Worm (Caenorhabditis elegans): Measurements from ENCODE around the gene fbxa-142.

fbxa-142 gene

DNA sequence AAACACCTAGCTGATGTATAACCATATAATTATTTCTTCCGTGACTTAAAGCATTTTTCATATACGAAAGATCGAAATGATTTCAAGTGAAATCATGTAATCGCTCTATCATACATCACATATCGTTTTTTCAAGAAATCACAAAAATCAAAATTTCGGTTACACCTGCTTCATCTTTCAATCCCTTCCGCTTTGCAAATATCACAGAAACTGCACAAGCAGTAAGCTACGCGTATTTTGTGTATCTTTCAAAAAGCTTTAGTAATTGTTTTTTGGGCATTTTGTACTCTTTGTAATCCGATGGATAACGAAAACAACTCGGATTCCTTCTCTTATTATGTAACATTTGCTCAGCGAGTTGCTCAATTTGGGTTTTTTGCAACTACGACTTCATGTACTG lies 15.8 kb downstream of the fbxa-142 start, which contains the start of gene str-25:
Gene str-25 (plus strand): TSS at position 301 of the 400 bp plus-strand sequence.
- no peak for TF ChIP-seq hlh-11 (tag; optimal IDR thresholded peaks at IDR 0.05)
- no peak for TF ChIP-seq dmd-9 (GFP tag; IDR thresholded peaks at IDR 0.05)
- no peak for TF ChIP-seq daf-12 (tag; optimal IDR thresholded peaks at IDR 0.05)
- no peak for TF ChIP-seq ceh-32 (tag; optimal IDR thresholded peaks at IDR 0.05; ENCODE audit: poor library complexity)
- TF ChIP-seq attf-4 (tag; optimal IDR thresholded peaks at IDR 0.05): no peak
- no peak for TF ChIP-seq hlh-30 (tag; optimal IDR thresholded peaks at IDR 0.05; ENCODE audit: insufficient read depth)
- no peak for TF ChIP-seq hif-1 (tag; optimal IDR thresholded peaks at IDR 0.05)
- no peak for TF ChIP-seq ceh-20 (GFP tag; IDR thresholded peaks at IDR 0.05)
- no peak for TF ChIP-seq ceh-62 (tag; optimal IDR thresholded peaks at IDR 0.05)
- no peak for TF ChIP-seq skn-1 (tag; optimal IDR thresholded peaks at IDR 0.05)

ce11 chrV:16114237-16114636 lies 16.9 kb downstream of the fbxa-142 start, which contains the start of gene srxa-16:
srxa-16 (minus strand) TSS chrV:16114337.
- no peak for TF ChIP-seq daf-8 (GFP tag; IDR thresholded peaks at IDR 0.05)
- TF ChIP-seq dve-1 (tag; optimal IDR thresholded peaks at IDR 0.05; ENCODE audit: insufficient read depth): no peak
- TF ChIP-seq ceh-20 (GFP tag; IDR thresholded peaks at IDR 0.05): no peak
- TF ChIP-seq ztf-11 (tag; optimal IDR thresholded peaks at IDR 0.05): no peak
- no peak for TF ChIP-seq lir-3 (tag; optimal IDR thresholded peaks at IDR 0.05)
- no peak for TF ChIP-seq ceh-32 (tag; optimal IDR thresholded peaks at IDR 0.05; ENCODE audit: poor library complexity)
- no peak for TF ChIP-seq D1046.2 (GFP tag; IDR thresholded peaks at IDR 0.05)

DNA sequence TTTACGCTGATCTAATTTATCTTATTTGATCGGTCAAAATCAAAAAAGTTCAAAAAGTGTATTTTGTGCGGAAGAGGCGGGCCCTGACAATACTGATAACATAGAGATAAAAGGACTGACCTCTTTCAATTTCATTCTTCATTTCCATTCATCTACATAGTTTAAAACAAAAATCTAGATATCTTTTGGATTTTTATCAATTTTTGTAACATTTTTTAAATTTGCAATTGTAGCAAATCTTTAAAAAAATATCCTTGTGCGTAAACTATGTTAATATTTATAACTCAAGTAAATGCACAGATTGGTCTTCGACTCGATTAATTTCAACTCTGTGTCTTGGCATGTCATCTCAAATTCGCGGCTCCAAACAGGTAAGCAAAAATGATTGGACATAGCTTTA lies 27.6 kb downstream of the fbxa-142 start, which contains the start of gene argk-1:
Gene argk-1 (plus strand): TSS at position 301 of the 400 bp plus-strand sequence.
- TF ChIP-seq zfp-2 (tag; optimal IDR thresholded peaks at IDR 0.05) (no peak), fkh-10 (GFP tag; optimal IDR thresholded peaks at IDR 0.05) (no peak), madf-5 (GFP tag; IDR thresholded peaks at IDR 0.05) (no peak), lin-38 (GFP tag; IDR thresholded peaks at IDR 0.05) (no peak), R02D3.7 (tag; optimal IDR thresholded peaks at IDR 0.05) (no peak), daf-8 (GFP tag; IDR thresholded peaks at IDR 0.05) (no peak), F10B5.3 (tag; optimal IDR thresholded peaks at IDR 0.05) (no peak), ceh-62 (tag; optimal IDR thresholded peaks at IDR 0.05) (no peak), daf-12 (tag; optimal IDR thresholded peaks at IDR 0.05) (no peak), Y105C5A.15 (GFP tag; IDR thresholded peaks at IDR 0.05) (no peak), attf-4 (tag; optimal IDR thresholded peaks at IDR 0.05) (no peak), snpc-1.2 (GFP tag; IDR thresholded peaks at IDR 0.05) (no peak), tag-97 (GFP tag; IDR thresholded peaks at IDR 0.05) (no peak), F44E2.7 (GFP tag; IDR thresholded peaks at IDR 0.05) (no peak), dmd-6 (GFP tag; IDR thresholded peaks at IDR 0.05) (no peak), skn-1 (tag; optimal IDR thresholded peaks at IDR 0.05) (no peak), lir-3 (tag; optimal IDR thresholded peaks at IDR 0.05) (no peak), tra-1 (GFP tag; IDR thresholded peaks at IDR 0.05) (no peak), unc-130 (GFP tag; optimal IDR thresholded peaks at IDR 0.05) (no peak)

- TF ChIP-seq dmd-6 (GFP tag; IDR thresholded peaks at IDR 0.05) (peak; percentile 69), nhr-48 (tag; optimal IDR thresholded peaks at IDR 0.05) (peak; percentile 74), ceh-82 (tag; optimal IDR thresholded peaks at IDR 0.05) (no peak), ctbp-1 (GFP tag; IDR thresholded peaks at IDR 0.05) (no peak), aha-1 (tag) (peak; percentile 63), ceh-44 (GFP tag; IDR thresholded peaks at IDR 0.05) (no peak), ama-1 (optimal IDR thresholded peaks at IDR 0.05) (no peak), snpc-4 (tag; optimal IDR thresholded peaks at IDR 0.05) (no peak), zfp-2 (tag; optimal IDR thresholded peaks at IDR 0.05) (no peak), unc-62 (GFP tag; optimal IDR thresholded peaks at IDR 0.05 in 1 of 2) (peak in 1 of 2 experiments; percentile 27), unc-62 (tag; optimal IDR thresholded peaks at IDR 0.05) (no peak), duxl-1 (tag; optimal IDR thresholded peaks at IDR 0.05; ENCODE audit: poor library complexity) (no peak), hif-1 (tag; optimal IDR thresholded peaks at IDR 0.05) (no peak), hlh-30 (tag; optimal IDR thresholded peaks at IDR 0.05; ENCODE audit: insufficient read depth) (peak; percentile 32), daf-12 (tag; optimal IDR thresholded peaks at IDR 0.05) (no peak), jun-1 (tag; optimal IDR thresholded peaks at IDR 0.05) (no peak), daf-16 (GFP tag; optimal IDR thresholded peaks at IDR 0.05) (no peak), daf-16 (tag; optimal IDR thresholded peaks at IDR 0.05) (peak; percentile 50), nhr-41 (GFP tag; IDR thresholded peaks at IDR 0.05) (no peak), dpl-1 (GFP tag; optimal IDR thresholded peaks at IDR 0.05) (no peak), dve-1 (tag; optimal IDR thresholded peaks at IDR 0.05; ENCODE audit: insufficient read depth) (peak; percentile 66), lin-1 (GFP tag; IDR thresholded peaks at IDR 0.05) (no peak), nhr-28 (tag; optimal IDR thresholded peaks at IDR 0.05) (peak; percentile 97), mep-1 (tag; optimal IDR thresholded peaks at IDR 0.05) (no peak)
These were observed 30.9 kb downstream of the fbxa-142 start, which contains the start of gene cth-1 for ce11 chrV:16100103-16100730. cth-1 (plus strand) TSS chrV:16100680.
